Worm (Caenorhabditis elegans): ENCODE data around the gene srj-32.
"Not testable (repeated sequence)": the region's sequence is repeated elsewhere in the genome, so short reads cannot be mapped to it uniquely, and the experiment has no call there.

The srj-32 gene

DNA sequence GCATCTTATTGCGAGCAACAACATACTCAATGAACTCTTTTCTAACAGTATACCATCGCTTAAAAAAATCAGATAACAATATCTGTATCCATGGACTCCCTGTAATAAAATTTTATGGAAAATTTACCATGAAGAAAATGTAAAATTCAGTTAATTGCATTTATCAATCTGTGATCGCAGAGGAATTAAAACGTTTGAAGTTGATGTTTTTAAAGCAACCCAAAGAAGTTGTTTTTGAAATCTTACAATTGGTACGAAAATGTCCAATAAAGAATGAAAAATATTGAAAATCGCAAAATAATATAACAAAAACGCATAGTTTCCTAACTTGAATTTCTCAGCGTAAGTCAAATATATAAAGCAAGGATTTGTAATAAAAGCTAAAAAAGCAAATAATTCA, at the start of gene srj-32:
TSS of gene srj-32 (minus strand) at position 101 of the 400 bp plus-strand sequence.
- TF ChIP-seq aptf-2 (GFP tag; conservative IDR thresholded peaks at IDR 0.05) = no peak
- TF ChIP-seq snpc-3.4 (tag; optimal IDR thresholded peaks at IDR 0.05) = no peak
- no peak for TF ChIP-seq atf-7 (tag; optimal IDR thresholded peaks at IDR 0.05)
- TF ChIP-seq lin-40 (tag; optimal IDR thresholded peaks at IDR 0.05) = no peak
- no peak for TF ChIP-seq lin-54 (GFP tag; optimal IDR thresholded peaks at IDR 0.05)
- TF ChIP-seq T26A5.8 (tag; optimal IDR thresholded peaks at IDR 0.05) = no peak
- no peak for TF ChIP-seq lin-26 (GFP tag; IDR thresholded peaks at IDR 0.05)
- TF ChIP-seq K11D2.4 (GFP tag; IDR thresholded peaks at IDR 0.05) = no peak
- no peak for TF ChIP-seq lsy-27 (tag; optimal IDR thresholded peaks at IDR 0.05; ENCODE audit: borderline replicate concordance, insufficient read depth)
- TF ChIP-seq C17E4.6 (GFP tag; IDR thresholded peaks at IDR 0.05) = no peak
- TF ChIP-seq nhr-80 (tag; optimal IDR thresholded peaks at IDR 0.05) = no peak
- no peak for TF ChIP-seq Y95B8A.8 (GFP tag; IDR thresholded peaks at IDR 0.05)
- no peak for TF ChIP-seq die-1 (tag; optimal IDR thresholded peaks at IDR 0.05)
- no peak for TF ChIP-seq K12H6.12 (tag; optimal IDR thresholded peaks at IDR 0.05)
- no peak for TF ChIP-seq T07F8.4 (tag; optimal IDR thresholded peaks at IDR 0.05)
- TF ChIP-seq F52B5.7 (tag; optimal IDR thresholded peaks at IDR 0.05) = no peak

DNA sequence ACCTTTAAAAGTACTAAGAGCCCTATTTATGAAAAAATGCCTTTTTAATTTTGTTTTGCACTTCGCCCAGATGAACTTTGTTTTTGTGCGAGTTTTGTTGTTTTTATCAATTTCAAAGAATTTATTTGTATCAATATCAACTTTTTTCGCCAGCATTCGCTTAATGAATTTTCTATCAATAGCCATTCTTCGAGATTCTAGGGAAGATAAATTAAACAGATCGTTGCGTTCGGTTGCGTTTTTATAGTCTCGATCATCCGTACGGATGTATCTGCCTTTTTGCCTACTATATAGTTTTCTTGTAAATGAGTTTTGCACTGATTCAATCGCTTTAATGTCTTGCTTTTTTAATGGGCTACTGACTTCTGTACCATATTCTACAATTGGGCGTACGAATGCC, 48.3 kb upstream of the srj-32 start, which contains the start of gene nhr-147:
TSS of gene nhr-147 (plus strand) at position 301 of the 400 bp plus-strand sequence.
- not testable (repeated sequence) for TF ChIP-seq sea-2, egrh-3, bed-1 (GFP tag; IDR thresholded peaks at IDR 0.05)

DNA sequence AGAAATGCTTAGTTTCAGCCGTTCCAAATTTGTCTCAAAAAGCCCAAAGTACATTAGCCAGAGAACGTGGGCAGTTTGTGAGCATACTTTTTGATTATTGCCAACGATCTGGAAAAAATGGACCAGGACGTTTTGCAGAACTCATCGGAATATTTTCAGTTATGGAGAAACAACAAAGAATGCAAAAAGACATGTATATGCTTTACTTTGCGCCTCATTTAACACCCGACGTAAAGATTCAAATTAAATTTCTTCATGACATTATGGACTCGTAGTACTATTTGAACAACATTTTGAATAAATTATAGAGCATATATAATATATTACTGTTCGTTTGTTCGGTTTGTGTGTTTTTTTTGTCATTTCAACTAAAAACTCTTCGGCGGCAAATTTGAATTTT, 46.4 kb upstream of the srj-32 start, which contains the start of gene srh-244:
TSS of gene srh-244 (plus strand) at position 301 of the 400 bp plus-strand sequence.
- TF ChIP-seq lsl-1 (GFP tag; optimal IDR thresholded peaks at IDR 0.05) (no peak), C17E4.6 (GFP tag; IDR thresholded peaks at IDR 0.05) (no peak), lag-1 (GFP tag; IDR thresholded peaks at IDR 0.05) (no peak), ztf-6 (GFP tag; IDR thresholded peaks at IDR 0.05) (no peak), ekl-4 (GFP tag; IDR thresholded peaks at IDR 0.05) (no peak)

DNA sequence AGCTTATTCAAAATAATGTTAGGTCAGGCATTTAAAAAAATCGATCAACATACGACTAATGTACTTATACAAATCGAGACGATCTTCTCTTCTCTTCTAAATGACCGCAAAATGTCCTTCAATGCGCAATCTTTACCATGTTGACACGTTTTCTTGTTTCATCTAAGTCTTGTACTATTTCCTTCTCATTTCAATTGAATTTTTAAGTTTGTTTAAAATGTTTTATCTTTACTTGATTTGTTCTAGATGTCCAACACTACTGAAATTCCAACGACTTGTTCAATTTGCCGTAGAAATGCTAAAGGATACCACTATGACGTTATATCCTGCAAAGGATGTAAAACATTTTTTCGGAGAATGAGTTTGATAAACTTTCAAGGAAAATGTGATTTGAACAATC, 44.8 kb upstream of the srj-32 start, which contains the start of the genes nhr-263 and nhr-148:
TSS of gene nhr-263 (minus strand) at position 101 of the 400 bp plus-strand sequence.
TSS of gene nhr-148 (plus strand) at position 215 of the 400 bp plus-strand sequence.
- TF ChIP-seq nfya-1 (tag; optimal IDR thresholded peaks at IDR 0.05; ENCODE audit: borderline replicate concordance, insufficient read depth) = no peak
- TF ChIP-seq nfya-2 (GFP tag; IDR thresholded peaks at IDR 0.05) = no peak
- no peak for TF ChIP-seq ets-4 (GFP tag; optimal IDR thresholded peaks at IDR 0.05)
- no peak for TF ChIP-seq ztf-26 (tag; optimal IDR thresholded peaks at IDR 0.05)

DNA sequence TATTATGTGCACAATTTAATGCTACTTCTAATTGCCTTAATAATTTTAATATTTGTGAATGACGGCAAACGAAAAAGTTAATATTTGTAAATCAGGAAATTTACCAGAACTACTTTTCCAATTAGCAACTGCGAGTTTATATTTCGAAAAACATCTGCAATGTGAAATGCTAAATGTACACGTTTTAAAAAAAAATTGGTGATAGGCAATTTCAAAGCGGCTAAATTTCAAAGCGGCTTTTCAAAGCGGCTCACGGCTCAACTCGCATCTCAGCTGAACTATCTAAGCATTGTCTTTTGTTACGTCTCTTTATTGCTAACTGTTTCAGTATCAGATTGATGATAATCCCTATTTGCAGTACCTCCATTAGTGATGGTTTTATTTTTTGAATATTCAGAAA, 42.7 kb upstream of the srj-32 start, which contains the start of gene srh-187:
TSS of gene srh-187 (minus strand) at position 101 of the 400 bp plus-strand sequence.
- TF ChIP-seq Y53F4B.3 (GFP tag; IDR thresholded peaks at IDR 0.05) (no peak), nfyb-1 (GFP tag; IDR thresholded peaks at IDR 0.05) (no peak), pbrm-1 (GFP tag; IDR thresholded peaks at IDR 0.05) (no peak), lsl-1 (GFP tag; optimal IDR thresholded peaks at IDR 0.05) (no peak), athp-1 (tag; optimal IDR thresholded peaks at IDR 0.05) (no peak), attf-3 (GFP tag; conservative IDR thresholded peaks at IDR 0.05) (no peak), sdz-38 (tag; optimal IDR thresholded peaks at IDR 0.05) (no peak), zfh-2 (GFP tag; conservative IDR thresholded peaks at IDR 0.05) (no peak), lin-26 (GFP tag; IDR thresholded peaks at IDR 0.05) (no peak), die-1 (tag; optimal IDR thresholded peaks at IDR 0.05) (no peak), K11D2.4 (GFP tag; IDR thresholded peaks at IDR 0.05) (no peak)

Data from whole organism, young adult.